Worm (Caenorhabditis elegans) whole organism, dauer: Measurements from ENCODE around the gene ptpn-22.

Experiments used
- unc-62 ChIP-seq: sonication (generic microtip); optimal IDR thresholded peaks from 2 replicates; lab custom pipeline; 2017; ENCODE audit warnings: missing biosample characterization, missing genetic modification reagents, missing genetic modification characterization

The ptpn-22 gene

ce11 chrIV:1691651-1692050, 48.4 kb downstream of the ptpn-22 start:
- TF ChIP-seq unc-62: no peak

ce11 chrIV:1687151-1687550, 52.9 kb downstream of the ptpn-22 start:
- TF ChIP-seq unc-62: no peak

ce11 chrIV:1682066-1682465, 58.0 kb downstream of the ptpn-22 start, which contains the start of gene Y41D4B.24:
Gene Y41D4B.24 (minus strand): TSS chrIV:1682166.
- TF ChIP-seq unc-62: no peak

ce11 chrIV:1679227-1679626, 60.8 kb downstream of the ptpn-22 start:
- no peak for TF ChIP-seq unc-62
